Fruit fly (Drosophila melanogaster) whole organism: ENCODE results near the gene CG6654.

Source experiments
- CG8478 ChIP-seq: fragments of >200 bp; optimal IDR thresholded peaks from 2 replicates; lab custom pipeline; 2018; ENCODE audit warnings: inconsistent platforms
- Dll ChIP-seq: fragments of >200 bp; optimal IDR thresholded peaks from 2 replicates; lab custom pipeline; 2017
- EcR ChIP-seq, 2 experiments: fragments of >200 bp; optimal IDR thresholded peaks; 2 replicates each; lab custom pipeline; 2017; ENCODE audit warnings: missing biosample characterization in 2 of 2, missing genetic modification characterization in 2 of 2, missing genetic modification reagents in 2 of 2
- pan ChIP-seq: fragments of >200 bp; optimal IDR thresholded peaks from 2 replicates; lab custom pipeline; 2017
- psq ChIP-seq: fragments of >200 bp; optimal IDR thresholded peaks from 2 replicates; lab custom pipeline; 2017
- usp ChIP-seq: fragments of >200 bp; optimal IDR thresholded peaks from 2 replicates; lab custom pipeline; 2017; ENCODE audit warnings: missing biosample characterization, missing genetic modification characterization, mixed read lengths

CG6654 gene

DNA sequence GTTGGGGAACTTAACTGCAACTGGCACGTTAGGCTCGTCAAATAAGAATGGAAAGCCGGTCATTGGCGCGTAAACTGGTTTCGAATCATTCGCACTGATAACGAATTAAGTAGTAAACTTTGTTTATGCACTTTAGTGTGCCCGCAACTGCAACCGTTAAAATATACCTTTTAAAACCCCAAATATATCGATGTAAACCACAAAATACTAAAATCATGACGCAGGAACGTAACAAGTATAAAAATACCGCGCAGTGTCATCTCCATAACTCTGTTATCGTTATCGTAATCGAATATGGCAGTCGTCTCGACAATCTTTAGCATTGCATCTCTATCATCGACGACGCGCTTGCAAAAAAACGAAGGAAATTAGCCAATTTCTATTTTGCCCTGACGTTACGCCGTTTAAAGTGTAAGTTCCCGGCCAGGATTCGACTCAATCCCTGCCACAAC, 11.8 kb upstream of the CG6654 start, which contains the start of the genes CG31344 and Caf1-55:
Gene CG31344, minus strand, starts transcription at position 51 of the 452 bp plus-strand sequence.
Gene Caf1-55, plus strand, starts transcription at position 298 of the 452 bp plus-strand sequence.
- TF ChIP-seq pan (lab: Kevin White, UChicago): no peak

DNA sequence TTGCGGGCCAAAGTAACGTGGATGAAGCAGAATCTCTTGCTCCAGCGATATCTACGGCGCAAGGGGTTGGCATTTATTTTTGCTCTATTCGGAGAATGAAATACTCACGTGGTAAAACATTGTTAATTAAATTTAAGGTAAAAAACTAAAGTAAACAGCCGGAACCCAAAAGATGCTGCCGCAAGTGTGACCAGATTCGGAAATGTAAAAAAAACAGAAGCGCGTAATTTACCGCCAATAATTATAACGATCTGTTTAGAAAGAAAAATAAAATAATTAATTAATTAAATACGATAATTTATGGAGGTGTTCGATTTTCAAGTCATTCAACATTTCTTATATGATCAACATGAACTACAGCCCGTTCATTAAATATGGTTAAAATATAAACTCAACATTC, 9.5 kb upstream of the CG6654 start, which contains the start of gene Polr2G:
Gene Polr2G, minus strand, starts transcription at position 208 of the 400 bp plus-strand sequence.
- TF ChIP-seq Dll (lab: Kevin White, UChicago): no peak
- TF ChIP-seq psq: no peak
- no peak for TF ChIP-seq usp (GFP tag; lab: Kevin White, UChicago)
- TF ChIP-seq EcR (GFP tag; optimal IDR thresholded peaks at IDR 0.05; lab: Kevin White, UChicago): no peak
- no peak for TF ChIP-seq CG8478 (lab: Kevin White, UChicago)
- no peak for TF ChIP-seq pan (lab: Kevin White, UChicago)

dm6 chr3R:15218824-15219576, 5.5 kb upstream of the CG6654 start, which contains the start of the genes SIDL and CG12241:
SIDL (minus strand) TSS chr3R:15218874.
CG12241 (plus strand) TSS chr3R:15219256.
- TF ChIP-seq psq (no peak), usp (GFP tag; lab: Kevin White, UChicago) (no peak), CG8478 (lab: Kevin White, UChicago) (no peak), pan (lab: Kevin White, UChicago) (no peak), Dll (lab: Kevin White, UChicago) (no peak), EcR (GFP tag; optimal IDR thresholded peaks at IDR 0.05; lab: Kevin White, UChicago) (no peak)

DNA sequence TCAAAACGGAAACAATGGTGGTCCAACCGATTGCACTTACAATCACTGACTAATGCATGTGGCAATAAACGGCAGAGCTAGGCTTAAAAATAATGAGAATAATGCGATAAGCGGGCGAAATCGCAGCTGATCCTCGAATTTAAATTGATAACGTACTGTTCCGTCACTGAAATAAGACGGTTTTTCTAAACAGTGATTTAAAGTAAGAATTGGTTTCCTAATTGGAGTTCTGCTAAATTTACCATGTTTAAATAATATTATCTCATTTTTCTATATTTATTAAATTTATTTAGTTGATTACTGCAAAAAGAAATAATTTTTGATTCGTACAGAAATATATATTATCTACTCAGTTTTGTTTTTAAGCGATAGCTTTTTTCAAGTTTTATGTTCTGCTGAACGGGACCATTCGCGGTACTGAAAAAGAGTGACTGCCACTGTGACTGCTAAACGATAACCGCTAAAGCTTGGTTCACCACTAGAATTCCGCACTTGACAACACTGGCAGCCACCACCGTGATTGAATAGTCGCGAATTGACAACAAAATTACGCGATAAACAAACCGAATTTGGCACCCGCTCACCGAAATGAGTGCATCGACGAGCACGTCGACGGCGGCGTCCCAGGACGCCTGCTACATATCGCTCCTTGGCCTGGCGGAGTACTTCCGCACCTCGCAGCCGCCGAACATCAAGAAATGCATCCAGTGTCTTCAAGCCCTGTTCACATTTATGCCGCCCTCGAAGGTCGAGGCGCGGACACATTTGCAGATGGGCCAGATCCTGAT, 4.6 kb downstream of the CG6654 start, which contains the start of the genes Spn88Eb and Mau2:
Gene Spn88Eb, minus strand, starts transcription at position 51 of the 788 bp plus-strand sequence.
Gene Mau2, plus strand, starts transcription at position 493 of the 788 bp plus-strand sequence.
- TF ChIP-seq Dll (lab: Kevin White, UChicago) (no peak), EcR (GFP tag; optimal IDR thresholded peaks at IDR 0.05; lab: Kevin White, UChicago) (no peak), psq (no peak), pan (lab: Kevin White, UChicago) (no peak), usp (GFP tag; lab: Kevin White, UChicago) (no peak), CG8478 (lab: Kevin White, UChicago) (no peak)

dm6 chr3R:15206273-15206672, 7.2 kb downstream of the CG6654 start, which contains the start of gene Spn88Ea:
Spn88Ea (minus strand) TSS chr3R:15206447.
- no peak for TF ChIP-seq usp (GFP tag; lab: Kevin White, UChicago)
- no peak for TF ChIP-seq EcR (GFP tag; optimal IDR thresholded peaks at IDR 0.05; lab: Kevin White, UChicago)
- no peak for TF ChIP-seq pan (lab: Kevin White, UChicago)
- no peak for TF ChIP-seq CG8478 (lab: Kevin White, UChicago)
- TF ChIP-seq psq: no peak
- no peak for TF ChIP-seq Dll (lab: Kevin White, UChicago)

DNA sequence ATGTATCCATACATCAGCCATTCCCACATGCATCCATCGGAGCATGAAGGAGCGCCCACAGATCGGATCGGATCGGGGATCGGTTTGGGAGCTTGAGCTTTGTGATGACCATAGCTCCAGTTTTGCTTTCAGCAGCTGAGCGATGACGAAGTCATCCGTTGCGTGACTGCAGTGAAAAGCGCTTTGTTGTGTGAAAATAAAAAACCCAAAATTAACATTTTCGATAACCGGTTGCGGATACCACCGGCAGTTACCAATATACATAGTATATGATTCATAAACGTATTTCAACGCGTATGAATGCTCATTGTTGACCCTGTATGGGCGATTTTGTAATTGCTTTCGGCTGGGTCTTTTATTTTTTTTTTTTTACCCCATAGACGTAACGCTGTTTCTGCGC, 8.2 kb downstream of the CG6654 start:
- TF ChIP-seq usp (GFP tag; lab: Kevin White, UChicago) (no peak), EcR (GFP tag; optimal IDR thresholded peaks at IDR 0.05; lab: Kevin White, UChicago) (no peak), psq (no peak), CG8478 (lab: Kevin White, UChicago) (no peak)

DNA sequence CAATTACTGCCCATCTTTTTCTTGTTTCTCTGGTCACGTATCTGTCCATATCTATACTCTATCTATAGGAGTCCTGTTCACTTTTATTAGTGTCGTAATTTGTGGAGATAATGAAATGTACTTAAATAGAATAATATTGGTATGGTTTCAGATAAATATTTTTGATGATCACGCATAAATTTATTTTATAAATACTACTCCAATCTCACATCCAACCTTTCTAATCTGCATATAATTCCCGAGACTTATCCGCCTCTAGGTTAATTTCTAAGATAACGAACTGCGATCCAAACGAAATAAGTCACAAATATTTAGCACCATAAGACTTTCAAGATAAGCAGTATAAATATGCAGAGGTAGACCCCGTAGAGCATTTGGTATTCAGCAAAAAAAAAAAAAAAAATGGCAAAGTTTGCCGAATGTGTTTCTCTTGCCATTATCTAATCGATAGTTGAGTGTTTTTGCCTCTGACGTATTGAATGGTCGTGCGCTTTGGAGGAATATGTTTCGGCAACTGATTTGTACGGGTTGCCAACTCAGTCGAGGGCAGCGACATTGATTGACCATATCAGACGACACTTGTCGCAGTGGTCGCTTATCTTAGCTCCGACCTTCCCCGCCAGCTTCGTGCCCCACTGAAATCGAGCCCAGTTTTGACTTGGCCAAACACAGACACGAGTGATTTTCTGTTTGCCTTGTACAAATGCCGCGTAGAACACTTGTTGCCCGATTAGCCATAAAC, 15.2 kb downstream of the CG6654 start:
- TF ChIP-seq CG8478 (lab: Kevin White, UChicago) (no peak), psq (no peak), pan (lab: Kevin White, UChicago) (no peak), Dll (lab: Kevin White, UChicago) (no peak), usp (GFP tag; lab: Kevin White, UChicago) (no peak), EcR (GFP tag; optimal IDR thresholded peaks at IDR 0.05; lab: Kevin White, UChicago) (no peak)

DNA sequence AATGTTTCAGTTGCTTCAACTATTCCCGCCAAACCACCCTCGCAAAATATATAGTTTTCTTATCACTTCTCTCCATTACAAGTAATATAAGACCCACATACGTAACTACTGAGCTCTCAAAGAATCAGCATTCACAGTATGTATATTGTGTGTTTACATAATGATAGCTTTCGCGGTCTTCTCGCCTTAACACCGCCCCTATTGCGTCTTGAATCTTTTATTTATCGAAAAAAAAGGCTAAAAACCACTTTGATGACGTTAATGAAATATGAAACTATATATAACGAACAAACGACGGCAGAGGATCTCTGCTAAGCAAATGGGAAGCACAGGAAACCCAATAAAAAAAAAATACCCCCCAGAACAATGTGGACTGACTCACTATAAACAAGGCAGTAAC, 16.1 kb downstream of the CG6654 start:
- TF ChIP-seq pan (lab: Kevin White, UChicago): no peak
- no peak for TF ChIP-seq usp (GFP tag; lab: Kevin White, UChicago)
- no peak for TF ChIP-seq psq
- TF ChIP-seq Dll (lab: Kevin White, UChicago): no peak
- TF ChIP-seq EcR (GFP tag; optimal IDR thresholded peaks at IDR 0.05; lab: Kevin White, UChicago): no peak
- TF ChIP-seq CG8478 (lab: Kevin White, UChicago): no peak

dm6 chr3R:15196134-15197034, 17.1 kb downstream of the CG6654 start, which contains the start of the genes Kpc1 and CG42542:
Kpc1 (minus strand) TSS chr3R:15196210.
CG42542 (plus strand) TSS chr3R:15196598.
- TF ChIP-seq pan (lab: Kevin White, UChicago) (no peak), psq (no peak), EcR (GFP tag; optimal IDR thresholded peaks at IDR 0.05; lab: Kevin White, UChicago) (no peak), usp (GFP tag; lab: Kevin White, UChicago) (no peak), Dll (lab: Kevin White, UChicago) (no peak), CG8478 (lab: Kevin White, UChicago) (no peak)

DNA sequence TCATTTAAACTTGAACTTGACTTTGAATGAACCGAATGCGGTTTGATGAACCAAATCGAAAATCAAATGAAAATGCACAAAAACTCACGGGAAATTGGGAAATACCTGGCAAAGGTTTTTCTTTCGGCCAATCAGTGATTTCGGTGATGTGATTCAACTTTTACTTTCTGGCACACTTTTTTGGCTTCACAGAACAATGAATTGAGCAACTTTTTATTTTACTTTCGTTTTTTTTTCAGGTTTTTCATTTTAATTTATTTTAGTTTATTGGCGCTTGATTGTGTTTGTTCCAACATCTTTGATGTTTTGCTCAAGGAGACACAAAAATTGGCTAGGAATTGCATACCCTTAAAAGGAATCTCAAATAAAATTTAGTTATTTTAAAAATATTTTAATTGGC, 32.0 kb downstream of the CG6654 start, which contains the start of gene Mf:
Gene Mf, minus strand, starts transcription at position 44 of the 400 bp plus-strand sequence.
- TF ChIP-seq CG8478 (lab: Kevin White, UChicago) (no peak), EcR (GFP tag; optimal IDR thresholded peaks at IDR 0.05; lab: Kevin White, UChicago) (no peak), usp (GFP tag; lab: Kevin White, UChicago) (no peak), psq (no peak), Dll (lab: Kevin White, UChicago) (no peak), pan (lab: Kevin White, UChicago) (no peak)
